Worm (Caenorhabditis elegans) whole organism, L4/young adult: ENCODE results near the gene R04F11.5.

Experiments
- W03F9.2 ChIP-seq: fragments of 150-350 bp; optimal IDR thresholded peaks from 2 replicates; lab custom pipeline; 2014; ENCODE audit warnings: missing biosample characterization, missing genetic modification characterization
- dao-5 ChIP-seq: sonication (generic microtip); optimal IDR thresholded peaks from 2 replicates; lab custom pipeline; 2016; ENCODE audit warnings: missing genotype, missing genetic modification characterization, moderate library complexity, missing compliant biosample characterization
- him-1 ChIP-seq: sonication (generic microtip); optimal IDR thresholded peaks from 2 replicates; lab custom pipeline; 2016; ENCODE audit warnings: missing genotype, missing genetic modification reagents, missing genetic modification characterization, missing compliant biosample characterization

R04F11.5 gene

DNA sequence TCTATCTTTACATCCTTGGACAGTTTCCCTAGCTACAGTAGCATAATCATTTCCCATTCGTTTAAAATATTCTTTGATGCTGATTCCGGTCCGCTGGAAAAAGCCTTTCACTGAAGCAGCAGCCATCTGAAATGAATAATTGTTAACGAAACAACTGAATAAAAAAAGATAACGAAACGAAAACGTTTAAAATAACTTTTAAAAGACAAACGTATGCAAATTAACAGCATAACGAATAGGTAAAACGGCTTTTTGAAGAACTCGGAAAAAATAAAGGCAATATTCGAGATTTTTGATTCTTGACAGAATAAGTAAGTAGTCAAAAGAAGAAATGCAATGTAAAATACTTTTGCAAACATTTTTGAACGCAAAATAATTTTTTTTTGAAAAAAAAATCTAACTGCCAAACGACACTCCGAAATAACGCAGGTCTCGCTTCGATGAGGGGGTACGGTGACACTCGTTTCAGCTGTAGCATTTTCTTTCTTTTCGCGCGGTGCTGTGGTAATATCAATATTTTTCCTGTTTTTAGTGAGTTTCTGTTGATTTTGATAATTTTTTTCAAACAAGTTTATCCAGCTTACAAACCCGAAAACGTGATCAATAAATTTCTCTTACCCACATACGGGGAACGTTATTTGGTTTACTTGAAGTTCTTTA lies at the start of gene R04F11.5, which contains the start of gene R04F11.2:
Gene R04F11.5, minus strand, starts transcription at position 126 of the 660 bp plus-strand sequence.
Gene R04F11.2, plus strand, starts transcription at position 488 of the 660 bp plus-strand sequence.
- TF ChIP-seq dao-5 (tag; lab: Kevin White, UChicago), result no peak
- peak; percentile 83 for TF ChIP-seq W03F9.2
- TF ChIP-seq him-1, result peak; percentile 76

DNA sequence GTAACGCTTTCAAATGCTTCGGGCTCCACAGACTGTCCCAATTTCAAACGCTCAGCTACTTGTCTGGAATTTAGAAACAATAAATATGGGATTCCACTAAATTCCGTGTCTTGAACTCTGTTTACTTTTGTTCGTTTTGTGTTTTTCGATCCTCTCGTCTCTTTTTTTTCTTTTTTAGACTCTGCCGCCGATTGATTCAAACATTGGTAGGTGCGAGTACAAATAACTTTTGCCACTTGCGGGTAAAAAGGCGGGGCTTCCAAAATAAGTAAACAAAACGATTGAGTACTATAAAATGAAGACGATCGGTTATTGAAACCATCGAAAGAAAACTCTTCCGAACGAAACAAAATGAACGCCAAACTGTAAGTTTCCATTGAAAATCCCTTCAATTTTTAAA lies 47.3 kb upstream of the R04F11.5 start, which contains the start of gene fipr-2:
Gene fipr-2, plus strand, starts transcription at position 245 of the 400 bp plus-strand sequence.
- TF ChIP-seq him-1 (no peak), W03F9.2 (no peak), dao-5 (tag; lab: Kevin White, UChicago) (no peak)

DNA sequence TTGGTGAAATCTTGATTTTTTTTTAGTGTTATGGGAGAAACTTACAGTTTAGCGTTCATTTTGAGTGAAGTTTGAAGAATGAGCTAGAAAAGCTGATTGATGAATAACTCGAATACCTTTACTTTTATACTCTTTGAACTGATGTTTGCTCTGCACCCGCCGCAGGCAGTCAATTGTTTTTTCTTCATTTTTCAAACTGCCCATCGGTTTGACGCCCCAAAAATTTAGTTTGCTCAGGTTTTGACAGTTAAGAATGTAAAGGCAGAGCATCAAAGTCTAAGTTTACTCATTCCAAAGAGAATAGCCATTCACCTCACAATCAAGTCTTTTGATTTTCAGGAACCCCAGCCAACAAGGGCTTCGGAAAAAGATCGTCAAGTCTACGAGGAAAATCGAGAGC lies 43.8 kb upstream of the R04F11.5 start, which contains the start of gene fipr-1:
Gene fipr-1, minus strand, starts transcription at position 101 of the 400 bp plus-strand sequence.
- TF ChIP-seq W03F9.2, result no peak
- TF ChIP-seq him-1, result no peak
- no peak for TF ChIP-seq dao-5 (tag; lab: Kevin White, UChicago)

DNA sequence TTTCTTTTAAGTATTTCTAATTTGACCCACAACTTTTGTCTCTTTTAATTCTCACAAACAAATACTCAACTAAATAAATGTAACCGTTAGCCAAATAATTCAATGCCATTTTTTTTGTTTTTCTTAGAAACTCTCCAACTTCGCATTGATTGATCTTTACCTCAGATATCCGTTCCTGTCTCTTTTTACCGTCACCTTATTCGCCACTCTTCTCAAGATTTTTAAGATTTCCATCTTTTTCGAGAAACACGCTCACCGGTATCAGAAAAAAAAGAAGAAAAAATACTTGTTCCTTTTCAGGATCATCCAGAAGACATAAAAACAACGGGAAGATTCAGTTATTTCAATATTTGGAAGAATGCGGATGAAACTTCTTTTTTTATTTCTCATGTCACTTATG lies 40.5 kb upstream of the R04F11.5 start, which contains the start of gene F23H12.5:
Gene F23H12.5, plus strand, starts transcription at position 301 of the 400 bp plus-strand sequence.
- TF ChIP-seq dao-5 (tag; lab: Kevin White, UChicago), result no peak
- no peak for TF ChIP-seq W03F9.2
- no peak for TF ChIP-seq him-1

DNA sequence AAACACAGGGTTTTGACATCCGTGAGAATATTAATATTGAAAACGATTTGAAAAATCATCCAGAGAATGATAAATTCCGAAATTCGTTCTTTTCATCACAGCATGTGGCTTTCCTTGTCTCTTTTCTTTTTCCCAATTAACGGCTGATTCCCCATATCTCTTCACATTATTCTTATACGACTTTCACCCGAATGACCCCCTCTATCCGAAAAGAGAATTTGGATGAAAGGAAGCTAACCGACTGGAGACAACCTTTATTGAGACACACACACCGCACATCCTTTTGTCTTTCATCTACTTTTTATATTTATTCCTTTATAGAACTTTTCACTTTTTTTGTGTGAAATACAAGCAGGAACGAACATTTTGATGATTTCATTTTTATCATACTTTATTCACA lies 39.8 kb upstream of the R04F11.5 start:
- TF ChIP-seq him-1 (no peak), dao-5 (tag; lab: Kevin White, UChicago) (no peak), W03F9.2 (no peak)

DNA sequence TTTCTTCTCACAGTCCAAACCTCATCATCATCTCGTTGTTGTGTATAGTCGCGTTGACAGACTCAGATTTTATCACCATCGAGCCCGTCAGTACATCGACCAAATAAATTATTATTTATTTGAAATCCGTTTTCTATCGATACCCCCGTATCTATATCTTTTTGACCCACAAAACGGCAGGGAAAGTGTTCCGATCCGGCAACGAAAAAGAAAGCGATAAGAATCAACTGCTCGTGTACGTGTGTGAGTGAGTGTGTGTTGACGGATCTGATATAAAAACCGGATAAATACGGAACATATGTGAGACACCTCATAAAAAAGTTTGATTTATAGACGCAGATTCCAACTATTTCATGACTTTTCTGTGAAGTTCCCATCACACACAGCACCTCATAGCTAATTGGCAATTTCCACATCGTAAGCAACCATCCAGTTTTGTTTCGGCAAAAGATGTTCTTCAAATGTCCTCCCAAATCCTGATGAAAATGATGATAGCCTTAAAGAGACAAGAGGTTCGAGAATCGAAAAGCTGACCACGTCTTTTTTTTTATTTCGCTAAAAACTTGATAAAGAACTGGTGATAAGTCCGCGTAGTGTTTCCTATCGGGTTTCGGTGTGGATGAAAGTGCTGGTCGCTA lies 36.5 kb upstream of the R04F11.5 start:
- TF ChIP-seq him-1 (no peak), dao-5 (tag; lab: Kevin White, UChicago) (no peak), W03F9.2 (no peak)

DNA sequence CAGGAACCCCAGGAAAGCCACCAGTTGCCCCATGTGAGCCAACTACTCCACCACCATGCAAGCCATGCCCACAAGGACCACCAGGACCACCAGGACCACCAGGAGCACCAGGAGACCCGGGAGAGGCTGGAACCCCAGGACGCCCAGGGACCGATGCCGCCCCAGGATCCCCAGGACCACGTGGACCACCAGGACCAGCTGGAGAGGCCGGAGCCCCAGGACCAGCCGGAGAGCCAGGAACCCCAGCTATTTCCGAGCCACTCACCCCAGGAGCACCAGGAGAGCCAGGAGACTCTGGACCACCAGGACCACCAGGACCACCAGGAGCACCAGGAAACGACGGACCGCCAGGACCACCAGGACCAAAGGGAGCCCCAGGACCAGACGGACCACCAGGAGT lies 35.7 kb upstream of the R04F11.5 start:
- TF ChIP-seq him-1 (no peak), dao-5 (tag; lab: Kevin White, UChicago) (no peak), W03F9.2 (no peak)

DNA sequence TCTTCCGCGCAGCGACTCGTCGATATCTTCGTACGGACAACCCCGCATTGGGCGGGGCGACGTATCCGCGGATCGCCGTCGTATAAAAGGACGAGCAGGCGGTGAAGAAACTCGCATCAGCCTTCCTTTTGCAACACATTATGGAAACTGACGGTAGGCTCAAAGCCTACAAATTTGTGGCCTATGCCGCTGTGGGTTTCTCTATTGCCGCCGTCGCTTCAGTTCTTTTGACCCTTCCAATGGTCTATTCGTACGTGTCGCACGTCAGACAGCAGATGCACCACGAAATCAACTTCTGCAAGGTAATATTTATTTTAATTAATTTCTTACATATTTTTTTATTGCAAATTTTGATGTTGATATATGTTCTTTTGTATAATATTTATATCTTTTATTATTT lies 35.1 kb upstream of the R04F11.5 start:
- no peak for TF ChIP-seq dao-5 (tag; lab: Kevin White, UChicago)
- TF ChIP-seq W03F9.2, result no peak
- no peak for TF ChIP-seq him-1

DNA sequence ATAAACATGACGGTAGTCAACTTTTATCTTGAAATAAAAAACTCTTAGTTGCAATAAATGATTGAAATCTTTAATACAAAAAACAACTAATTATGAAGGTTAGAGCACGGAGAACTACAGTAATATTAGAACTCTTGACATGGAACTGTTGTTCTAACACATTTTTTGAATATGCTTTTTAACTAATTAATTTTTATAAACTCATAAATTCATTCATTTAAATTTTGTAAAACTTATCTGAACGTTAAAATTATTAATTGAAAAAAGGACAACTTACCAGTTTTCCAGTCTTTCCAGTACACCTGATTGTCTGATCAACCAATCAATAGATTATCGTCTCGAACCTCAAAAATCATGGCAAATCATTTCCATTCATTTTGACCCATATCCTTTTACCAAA lies 34.6 kb upstream of the R04F11.5 start, which contains the start of gene sqt-3:
Gene sqt-3, plus strand, starts transcription at position 301 of the 400 bp plus-strand sequence.
- TF ChIP-seq him-1 (no peak), dao-5 (tag; lab: Kevin White, UChicago) (no peak), W03F9.2 (no peak)

DNA sequence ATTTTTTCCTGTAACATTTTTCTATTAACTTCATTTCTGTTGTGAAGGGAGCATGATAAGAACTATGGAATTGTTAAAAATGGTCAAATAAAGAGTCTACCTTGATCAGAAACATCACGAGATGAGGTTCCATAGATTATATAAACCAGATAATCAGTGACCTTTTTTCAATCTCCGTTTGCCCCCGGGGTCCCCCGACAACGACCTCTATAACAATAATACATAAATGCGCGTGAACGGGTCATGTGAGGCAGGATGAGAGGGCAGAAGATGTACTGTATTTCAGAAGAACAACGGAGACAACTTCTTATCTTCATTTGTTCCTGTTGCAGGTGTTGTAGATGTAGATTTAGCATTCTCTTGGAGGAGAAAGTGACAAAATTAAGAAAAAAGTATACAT lies 34.0 kb upstream of the R04F11.5 start:
- no peak for TF ChIP-seq him-1
- no peak for TF ChIP-seq dao-5 (tag; lab: Kevin White, UChicago)
- no peak for TF ChIP-seq W03F9.2

DNA sequence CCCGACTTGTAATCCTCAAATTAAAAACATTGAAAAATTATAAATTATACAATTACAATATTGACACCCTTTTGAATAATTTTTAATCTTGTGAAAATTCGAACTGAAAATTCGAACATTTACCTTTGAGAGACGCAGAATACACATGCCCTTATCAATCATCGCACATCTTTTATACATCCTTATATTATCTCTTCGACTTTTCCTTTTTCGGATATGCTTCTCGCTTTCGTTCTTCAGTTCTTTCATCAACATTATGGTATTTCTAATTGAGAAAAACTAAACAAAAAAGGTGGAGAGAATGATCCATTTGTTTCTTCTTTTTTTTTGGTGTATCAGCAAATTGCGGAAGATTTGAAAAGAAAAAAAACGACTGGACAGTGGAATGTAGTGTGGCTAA lies 31.5 kb upstream of the R04F11.5 start:
- TF ChIP-seq dao-5 (tag; lab: Kevin White, UChicago) (no peak), him-1 (no peak), W03F9.2 (no peak)

DNA sequence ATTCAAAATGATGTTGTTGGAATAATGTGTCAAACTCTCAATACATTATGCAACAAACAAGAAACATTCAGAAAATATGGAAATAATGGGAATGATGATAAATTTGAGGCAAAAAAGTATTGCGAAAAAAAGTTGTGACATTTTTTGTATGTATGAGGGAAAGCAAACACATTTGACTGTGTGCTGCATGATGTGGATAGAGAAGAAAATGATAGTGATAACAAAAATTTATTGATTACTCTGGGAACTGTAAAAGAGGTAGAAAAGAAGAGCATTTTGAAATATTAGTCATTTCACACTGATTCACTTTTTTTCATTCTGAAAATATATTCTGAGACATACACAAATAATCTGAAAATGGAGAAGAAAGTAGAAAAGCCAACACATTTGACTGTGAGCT lies 30.0 kb upstream of the R04F11.5 start:
- TF ChIP-seq him-1 (no peak), dao-5 (tag; lab: Kevin White, UChicago) (no peak), W03F9.2 (no peak)

DNA sequence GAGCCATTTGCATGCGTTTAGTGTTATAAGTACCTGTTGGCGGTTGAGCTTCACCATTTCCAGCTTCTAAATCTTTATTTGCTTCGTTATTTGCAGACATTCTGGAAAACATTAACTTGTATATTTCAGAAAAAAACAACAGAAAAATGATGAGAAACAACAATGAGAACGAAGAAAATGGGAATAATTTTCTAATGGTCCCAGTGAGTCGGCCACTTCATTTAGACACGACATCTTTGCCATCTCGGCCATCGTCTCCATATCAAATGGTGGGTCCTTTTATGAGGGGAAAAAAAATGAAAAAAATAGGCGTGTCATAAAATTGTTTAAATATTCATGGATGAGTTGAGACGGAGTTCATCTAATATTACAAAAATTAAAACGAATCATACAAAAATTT lies 28.0 kb upstream of the R04F11.5 start, which contains the start of gene snb-2:
Gene snb-2, minus strand, starts transcription at position 101 of the 400 bp plus-strand sequence.
- TF ChIP-seq him-1, result no peak
- no peak for TF ChIP-seq W03F9.2
- no peak for TF ChIP-seq dao-5 (tag; lab: Kevin White, UChicago)

DNA sequence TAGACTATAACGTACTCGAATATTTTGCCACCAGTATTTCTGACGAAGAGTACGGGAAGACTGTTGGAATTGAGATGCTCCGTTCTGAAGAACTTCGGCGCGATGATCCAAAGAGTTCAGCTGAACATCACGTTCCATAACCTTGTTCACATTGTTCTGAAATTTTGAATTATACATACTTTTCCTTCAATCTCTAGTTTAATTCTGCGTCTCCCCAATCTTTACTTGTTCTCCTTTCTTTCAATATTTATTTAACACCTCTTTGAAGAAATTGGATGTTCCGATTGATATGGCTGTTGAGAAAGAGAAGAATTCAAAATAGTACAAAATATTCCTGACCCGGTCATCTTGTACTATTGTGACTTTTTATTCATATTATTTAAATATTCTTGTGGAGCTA lies 27.0 kb upstream of the R04F11.5 start, which contains the start of gene F23H12.3:
Gene F23H12.3, plus strand, starts transcription at position 301 of the 400 bp plus-strand sequence.
- TF ChIP-seq him-1 (no peak), W03F9.2 (no peak), dao-5 (tag; lab: Kevin White, UChicago) (no peak)

DNA sequence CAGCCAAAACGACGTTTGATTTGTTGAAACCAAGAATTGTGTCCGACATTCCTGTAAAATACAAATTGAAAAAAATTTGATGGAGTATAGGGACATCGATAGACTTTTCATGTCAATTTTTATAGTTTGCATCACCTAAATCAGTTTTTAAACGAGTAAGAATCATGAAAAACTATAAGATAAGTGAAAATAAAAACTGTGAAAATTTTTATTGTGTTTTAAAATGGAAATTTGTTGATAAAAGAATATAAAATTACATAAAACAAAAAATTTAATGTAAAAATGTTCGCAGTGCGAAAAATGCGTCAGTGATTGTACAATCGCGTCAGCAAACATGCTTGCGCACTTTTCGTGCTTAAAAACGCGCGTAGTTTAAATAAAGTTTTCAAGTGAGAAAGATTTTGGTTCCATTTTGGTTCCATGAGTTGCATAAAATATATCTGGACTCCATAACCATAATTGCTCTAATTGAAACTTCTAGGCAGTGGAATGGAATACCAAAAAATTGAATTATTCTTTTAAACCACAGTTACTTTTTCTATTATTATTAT lies 25.7 kb upstream of the R04F11.5 start, which contains the start of gene tomm-20:
Gene tomm-20, minus strand, starts transcription at position 51 of the 551 bp plus-strand sequence.
- peak; percentile 83 for TF ChIP-seq him-1
- TF ChIP-seq dao-5 (tag; lab: Kevin White, UChicago), result no peak
- peak; percentile 96 for TF ChIP-seq W03F9.2
